Fruit fly (Drosophila melanogaster): ENCODE data around the gene RpL34a.

RpL34a gene

DNA sequence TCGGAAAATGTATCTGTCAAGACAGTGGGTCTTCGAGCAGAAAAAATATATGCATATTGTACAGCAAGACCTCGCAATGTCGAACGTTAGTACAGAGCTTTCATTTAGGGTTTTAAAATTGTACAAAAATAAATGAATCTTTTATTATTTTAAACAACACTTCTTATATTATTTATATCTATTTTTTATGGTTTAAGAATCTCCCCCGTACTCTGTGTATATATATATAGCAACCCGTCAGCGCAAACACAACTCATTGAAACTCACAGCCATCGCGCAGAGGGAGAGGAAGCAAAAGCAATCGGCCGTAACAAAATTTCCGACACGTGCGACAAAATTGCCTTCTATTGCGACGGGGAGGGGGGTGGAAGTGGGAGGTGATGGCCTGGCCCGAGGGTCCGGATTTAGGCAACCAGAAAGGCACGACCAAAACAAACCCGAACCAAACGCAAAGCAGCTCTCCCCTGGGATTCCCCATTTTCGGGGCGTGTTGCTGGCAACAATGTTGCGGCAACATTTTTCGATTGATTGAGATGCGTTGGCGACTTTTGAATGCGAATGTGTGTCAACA is 46.9 kb upstream of the RpL34a start (continued):
- TF ChIP-seq Ssrp (tag; optimal IDR thresholded peaks at IDR 0.05) (peak; percentile 11), CG11695 (GFP tag; IDR thresholded peaks at IDR 0.05) (peak; percentile 81; the same call in 2 of the 3 replicates), dmrt99B (tag; optimal IDR thresholded peaks at IDR 0.05) (peak; percentile 75), Hr39 (optimal IDR thresholded peaks at IDR 0.05) (no peak), CG7928 (GFP tag; optimal IDR thresholded peaks at IDR 0.05) (peak; percentile 40), mam (GFP tag; optimal IDR thresholded peaks at IDR 0.05) (peak; percentile 4), BEAF-32 (GFP tag; optimal IDR thresholded peaks at IDR 0.05) (no peak), chm (GFP tag; IDR thresholded peaks at IDR 0.05) (no peak), CG12299 (tag; optimal IDR thresholded peaks at IDR 0.05) (peak; percentile 25), Ets97D (GFP tag; optimal IDR thresholded peaks at IDR 0.05) (peak; percentile 32), slbo (GFP tag; IDR thresholded peaks at IDR 0.05) (peak; percentile 88), pita (GFP tag; optimal IDR thresholded peaks at IDR 0.05) (no peak), stc (GFP tag; IDR thresholded peaks at IDR 0.05) (peak; percentile 74), CG12104 (GFP tag; optimal IDR thresholded peaks at IDR 0.05) (no peak), CG1233 (GFP tag; optimal IDR thresholded peaks at IDR 0.05) (peak; percentile 8), CG34422 (GFP tag; IDR thresholded peaks at IDR 0.05) (peak; percentile 80), CG13624 (GFP tag; optimal IDR thresholded peaks at IDR 0.05) (no peak), tx (GFP tag; optimal IDR thresholded peaks at IDR 0.05) (no peak), Sry-δ (GFP tag; optimal IDR thresholded peaks at IDR 0.05) (no peak), gro (GFP tag; optimal IDR thresholded peaks at IDR 0.05) (no peak), CG6854 (GFP tag; optimal IDR thresholded peaks at IDR 0.05) (peak; percentile 65), seq (GFP tag; IDR thresholded peaks at IDR 0.05) (peak; percentile 45; the same call in 1 of the 2 replicates), mld (GFP tag; IDR thresholded peaks at IDR 0.05; ENCODE audit: partially characterized antibody) (no peak), CG32532 (GFP tag; IDR thresholded peaks at IDR 0.05) (peak; percentile 88), fd102C (GFP tag; optimal IDR thresholded peaks at IDR 0.05) (no peak), Usf (GFP tag; optimal IDR thresholded peaks at IDR 0.05) (no peak), CG4328 (GFP tag; optimal IDR thresholded peaks at IDR 0.05) (no peak), CG12769 (tag; optimal IDR thresholded peaks at IDR 0.05) (peak; percentile 97), CG16815 (GFP tag; optimal IDR thresholded peaks at IDR 0.05) (no peak), gcm2 (GFP tag; optimal IDR thresholded peaks at IDR 0.05) (no peak), Mes4 (GFP tag; optimal IDR thresholded peaks at IDR 0.05) (no peak), klu (GFP tag; IDR thresholded peaks at IDR 0.05) (peak; percentile 64), Dek (tag; optimal IDR thresholded peaks at IDR 0.05) (peak; percentile 79), Hr78 (GFP tag; optimal IDR thresholded peaks at IDR 0.05) (peak in 1 of 2 experiments; percentile 2), jing (GFP tag; optimal IDR thresholded peaks at IDR 0.05) (no peak), inv (GFP tag; IDR thresholded peaks at IDR 0.05; ENCODE audit: partially characterized antibody) (no peak), CG10654 (GFP tag; optimal IDR thresholded peaks at IDR 0.05) (peak; percentile 49), Poxn (GFP tag; IDR thresholded peaks at IDR 0.05) (no peak), kah (GFP tag; optimal IDR thresholded peaks at IDR 0.05) (no peak), hkb (optimal IDR thresholded peaks at IDR 0.05) (no peak), hkb (GFP tag; IDR thresholded peaks at IDR 0.05) (peak; percentile 76), croc (GFP tag; conservative IDR thresholded peaks at IDR 0.05) (0 out of 3 replicates have a peak, but pooled peaks have one; percentile 25), chinmo (GFP tag; IDR thresholded peaks at IDR 0.05; ENCODE audit: partially characterized antibody) (no peak), CG30431 (GFP tag; optimal IDR thresholded peaks at IDR 0.05) (no peak), cg (GFP tag; optimal IDR thresholded peaks at IDR 0.05) (no peak), CG1024 (GFP tag; IDR thresholded peaks at IDR 0.05) (no peak), ap (GFP tag; IDR thresholded peaks at IDR 0.05) (0 out of 2 replicates have a peak, but pooled peaks have one; percentile 18), CG15601 (tag; optimal IDR thresholded peaks at IDR 0.05) (no peak), CG12236 (GFP tag; optimal IDR thresholded peaks at IDR 0.05) (no peak), TFAM (GFP tag; optimal IDR thresholded peaks at IDR 0.05) (no peak), so (GFP tag; IDR thresholded peaks at IDR 0.05) (no peak; the same call in 2 of the 3 replicates)
